Worm (Caenorhabditis elegans): ENCODE results near the gene nhr-112.

- TF ChIP-seq him-1 (tag; optimal IDR thresholded peaks at IDR 0.05) = no peak
- no peak for TF ChIP-seq W03F9.2 (tag; optimal IDR thresholded peaks at IDR 0.05)
- TF ChIP-seq dao-5 (tag; optimal IDR thresholded peaks at IDR 0.05) = no peak
Observed at ce11 chrV:16739100-16739499, 15.5 kb upstream of the nhr-112 start, which contains the start of the genes clec-29 and clec-39.

Measured in whole organism, L4/young adult.